Fruit fly (Drosophila melanogaster): Measurements from ENCODE around the gene Syt4.

DNA sequence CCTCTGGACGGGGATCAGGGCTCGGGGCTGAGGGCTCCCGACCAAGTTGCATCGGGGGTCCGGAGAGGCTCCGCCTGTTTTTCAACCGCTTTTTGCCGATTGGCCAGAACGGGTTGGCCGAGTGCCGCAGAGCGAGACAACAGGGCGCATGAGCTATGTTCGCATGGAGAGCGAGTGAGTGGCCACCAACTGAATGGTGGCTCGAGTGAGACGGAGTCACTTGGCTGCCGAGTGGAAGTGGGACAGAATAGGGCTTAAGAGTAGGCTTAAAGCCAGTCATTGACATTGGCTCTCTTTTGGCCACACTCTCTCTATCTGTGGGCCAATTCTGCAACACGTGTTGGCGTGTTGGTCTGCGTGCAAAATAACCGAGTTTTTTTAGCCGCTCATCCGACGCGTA is 47.2 kb downstream of the Syt4 start:
- no peak for TF ChIP-seq CG8478 (optimal IDR thresholded peaks at IDR 0.05)
- TF ChIP-seq CTCF (optimal IDR thresholded peaks at IDR 0.05), result no peak

All from S2 (cell line).